Worm (Caenorhabditis elegans) whole organism, late embryonic: ENCODE data around the gene ZC132.3.

Experiments
- T23F11.4 ChIP-seq: fragments of 200-800 bp; sonication (Bioruptor generic); optimal IDR thresholded peaks from 2 replicates; lab custom pipeline; 2018; ENCODE audit warnings: mild to moderate bottlenecking, missing genetic modification characterization, missing compliant biosample characterization
- ceh-2 ChIP-seq: sonication (generic microtip); optimal IDR thresholded peaks from 2 replicates; lab custom pipeline; 2016; ENCODE audit warnings: missing genotype, missing genetic modification characterization, missing compliant biosample characterization
- nhr-232 ChIP-seq: sonication (generic microtip); optimal IDR thresholded peaks from 2 replicates; lab custom pipeline; 2016; ENCODE audit warnings: missing genetic modification characterization, missing compliant biosample characterization
- pha-4 ChIP-seq: fragments of 150-350 bp; optimal IDR thresholded peaks from 2 replicates; lab custom pipeline; 2018; ENCODE audit warnings: missing biosample characterization, missing genetic modification reagents, missing genetic modification characterization
- ztf-16 ChIP-seq: sonication (generic microtip); optimal IDR thresholded peaks from 2 replicates; lab custom pipeline; 2017; ENCODE audit warnings: missing genetic modification characterization, missing compliant biosample characterization

ce11 chrV:4273372-4273771, 26.3 kb downstream of the ZC132.3 start:
- TF ChIP-seq ceh-2 (tag; lab: Kevin White, UChicago) (no peak), T23F11.4 (GFP tag; lab: Kevin White, UChicago) (no peak), ztf-16 (tag; lab: Kevin White, UChicago) (no peak), pha-4 (tag; lab: Kevin White, UChicago) (no peak), nhr-232 (no peak)
